Fruit fly (Drosophila melanogaster) whole organism, embryonic: Measurements from ENCODE around the gene CG13033.

Source experiments
- Abd-B ChIP-seq: fragments of 200-800 bp; sonication (Bioruptor generic); optimal IDR thresholded peaks from 2 replicates; lab custom pipeline; 2018; ENCODE audit warnings: missing biosample characterization, mild to moderate bottlenecking, missing genetic modification characterization, moderate library complexity
- B-H1 ChIP-seq: fragments of 200-800 bp; sonication (Bioruptor generic); IDR thresholded peaks from 3 replicates; pipeline ENCODE4 v1.3.6; 2022; ENCODE audit warnings: missing biosample characterization, missing genetic modification characterization
- Bgb ChIP-seq: fragments of 200-800 bp; sonication (Bioruptor generic); IDR thresholded peaks from 2 replicates; pipeline ENCODE4 v1.3.6; 2022; ENCODE audit warnings: missing biosample characterization, missing genetic modification characterization; ENCODE audit not compliant: partially characterized antibody
- CG10147 ChIP-seq: fragments of 200-800 bp; sonication (Bioruptor generic); optimal IDR thresholded peaks from 2 replicates; lab custom pipeline; 2019; ENCODE audit warnings: missing biosample characterization, mild to moderate bottlenecking, missing genetic modification characterization, moderate library complexity
- CG11696 ChIP-seq: fragments of 200-800 bp; sonication (Bioruptor generic); IDR thresholded peaks from 2 replicates; pipeline ENCODE4 v1.3.6; 2022; ENCODE audit warnings: missing biosample characterization, missing genetic modification characterization
- CG11723 ChIP-seq: fragments of 200-800 bp; sonication (Bioruptor generic); optimal IDR thresholded peaks from 2 replicates; lab custom pipeline; 2017; ENCODE audit warnings: missing biosample characterization, mild to moderate bottlenecking, missing genetic modification characterization
- CG1529 ChIP-seq: fragments of 200-800 bp; sonication (Bioruptor generic); optimal IDR thresholded peaks from 3 replicates; lab custom pipeline; 2018; ENCODE audit warnings: missing biosample characterization, missing genetic modification characterization
- CG1602 ChIP-seq: fragments of 200-800 bp; sonication (Bioruptor generic); optimal IDR thresholded peaks from 3 replicates; lab custom pipeline; 2016; ENCODE audit warnings: missing biosample characterization, missing genetic modification characterization
- CG1647 ChIP-seq: fragments of 200-800 bp; sonication (Bioruptor generic); optimal IDR thresholded peaks from 3 replicates; lab custom pipeline; 2016; ENCODE audit warnings: missing biosample characterization, missing genetic modification characterization
- CG16779 ChIP-seq: fragments of 200-800 bp; sonication (Bioruptor generic); IDR thresholded peaks from 2 replicates; pipeline ENCODE4 v1.3.6; 2022; ENCODE audit warnings: missing biosample characterization, missing genetic modification characterization
- CG17359 ChIP-seq: fragments of 200-800 bp; sonication (Bioruptor generic); optimal IDR thresholded peaks from 3 replicates; lab custom pipeline; 2018; ENCODE audit warnings: missing biosample characterization, mild to moderate bottlenecking, missing genetic modification characterization, moderate library complexity
- CG17802 ChIP-seq: fragments of 200-800 bp; sonication (Bioruptor generic); optimal IDR thresholded peaks from 2 replicates; lab custom pipeline; 2018; ENCODE audit warnings: missing biosample characterization, mild to moderate bottlenecking, missing genetic modification characterization, moderate library complexity
- CG18262 ChIP-seq: fragments of 200-800 bp; optimal IDR thresholded peaks from 3 replicates; lab custom pipeline; 2019; ENCODE audit warnings: missing biosample characterization, mild to moderate bottlenecking, missing genetic modification characterization, moderate library complexity
- CG5245 ChIP-seq: fragments of 200-800 bp; sonication (Bioruptor generic); optimal IDR thresholded peaks from 3 replicates; lab custom pipeline; 2016; ENCODE audit warnings: missing biosample characterization, missing genetic modification characterization
- CG6813 ChIP-seq: fragments of 200-800 bp; sonication (Bioruptor generic); optimal IDR thresholded peaks from 2 replicates; lab custom pipeline; 2017; ENCODE audit warnings: missing biosample characterization, missing genetic modification characterization, mild to moderate bottlenecking, moderate library complexity, missing genetic modification reagents
- CG7357 ChIP-seq: fragments of 200-800 bp; sonication (Bioruptor generic); IDR thresholded peaks from 3 replicates; pipeline ENCODE4 v1.3.6; 2022; ENCODE audit warnings: missing biosample characterization, missing genetic modification characterization
- CG7745 ChIP-seq: fragments of 200-800 bp; sonication (Bioruptor generic); optimal IDR thresholded peaks from 2 replicates; lab custom pipeline; 2018; ENCODE audit warnings: missing biosample characterization, mild to moderate bottlenecking, missing genetic modification characterization, moderate library complexity
- CG7839 ChIP-seq: fragments of 200-800 bp; sonication (Bioruptor generic); optimal IDR thresholded peaks from 3 replicates; lab custom pipeline; 2018; ENCODE audit warnings: missing biosample characterization, mild to moderate bottlenecking, missing genetic modification characterization, moderate library complexity
- CG7928 ChIP-seq: fragments of 200-800 bp; sonication (Bioruptor generic); optimal IDR thresholded peaks from 2 replicates; lab custom pipeline; 2017; ENCODE audit warnings: missing biosample characterization, mild to moderate bottlenecking, missing genetic modification characterization
- CG7963 ChIP-seq: fragments of 200-800 bp; sonication (Bioruptor generic); IDR thresholded peaks from 3 replicates; pipeline ENCODE4 v1.3.6; 2022; ENCODE audit warnings: missing biosample characterization, missing genetic modification characterization; ENCODE audit not compliant: partially characterized antibody
- CG8388 ChIP-seq: fragments of 200-800 bp; sonication (Bioruptor generic); optimal IDR thresholded peaks from 2 replicates; lab custom pipeline; 2019; ENCODE audit warnings: missing biosample characterization, mild to moderate bottlenecking, missing genetic modification characterization, moderate library complexity
- CHES-1-like ChIP-seq: fragments of 200-800 bp; sonication (Bioruptor generic); optimal IDR thresholded peaks from 2 replicates; lab custom pipeline; 2016; ENCODE audit warnings: missing biosample characterization, missing genetic modification characterization
- Camta ChIP-seq: fragments of 200-800 bp; sonication (Bioruptor generic); optimal IDR thresholded peaks from 2 replicates; lab custom pipeline; 2016; ENCODE audit warnings: missing biosample characterization, missing genetic modification characterization
- Ets97D ChIP-seq: fragments of 200-800 bp; sonication (Bioruptor generic); optimal IDR thresholded peaks from 3 replicates; lab custom pipeline; 2016; ENCODE audit warnings: missing biosample characterization, missing genetic modification characterization
- GATAe ChIP-seq: fragments of 200-800 bp; sonication (Bioruptor generic); conservative IDR thresholded peaks from 2 replicates; pipeline ENCODE4 v1.3.6; 2022; ENCODE audit warnings: missing biosample characterization, missing genetic modification characterization
- Hmr ChIP-seq: fragments of 200-800 bp; sonication (Bioruptor generic); optimal IDR thresholded peaks from 3 replicates; lab custom pipeline; 2017; ENCODE audit warnings: mild to moderate bottlenecking, missing biosample characterization, missing genetic modification reagents, missing genetic modification characterization
- Jarid2 ChIP-seq: fragments of 200-800 bp; sonication (Bioruptor generic); optimal IDR thresholded peaks from 3 replicates; lab custom pipeline; 2017; ENCODE audit warnings: mild to moderate bottlenecking, missing biosample characterization, missing genetic modification reagents, missing genetic modification characterization
- MBD-R2 ChIP-seq: fragments of 200-800 bp; sonication (Bioruptor generic); IDR thresholded peaks from 2 replicates; pipeline ENCODE4 v1.3.6; 2022; ENCODE audit warnings: missing biosample characterization, missing genetic modification characterization
- MTF-1 ChIP-seq: fragments of 200-800 bp; sonication (Bioruptor generic); optimal IDR thresholded peaks from 2 replicates; lab custom pipeline; 2018; ENCODE audit warnings: missing biosample characterization, mild to moderate bottlenecking, missing genetic modification characterization, borderline replicate concordance
- Med ChIP-seq: fragments of 200-800 bp; sonication (Bioruptor generic); peaks from one replicate; lab custom pipeline; 2016; ENCODE audit warnings: missing biosample characterization, missing genetic modification characterization, mild to moderate bottlenecking, inconsistent platforms, moderate library complexity
- NfI ChIP-seq: fragments of 200-800 bp; sonication (Bioruptor generic); optimal IDR thresholded peaks from 3 replicates; lab custom pipeline; 2018; ENCODE audit warnings: missing biosample characterization, mild to moderate bottlenecking, missing genetic modification characterization, moderate library complexity
- Sin3A ChIP-seq: fragments of >200 bp; optimal IDR thresholded peaks from 2 replicates; lab custom pipeline; 2018
- TFAM ChIP-seq: fragments of 200-800 bp; sonication (Bioruptor generic); optimal IDR thresholded peaks from 2 replicates; lab custom pipeline; 2017; ENCODE audit warnings: missing biosample characterization, missing genetic modification characterization, inconsistent platforms
- Xbp1 ChIP-seq: fragments of 200-800 bp; sonication (Bioruptor generic); optimal IDR thresholded peaks from 3 replicates; lab custom pipeline; 2016; ENCODE audit warnings: missing biosample characterization, mild to moderate bottlenecking, missing genetic modification characterization
- abd-A ChIP-seq: fragments of 200-800 bp; sonication (Bioruptor generic); optimal IDR thresholded peaks from 3 replicates; lab custom pipeline; 2019; ENCODE audit warnings: missing biosample characterization, mild to moderate bottlenecking, missing genetic modification characterization, moderate library complexity
- br ChIP-seq: fragments of >200 bp; optimal IDR thresholded peaks from 2 replicates; lab custom pipeline; 2017
- cad ChIP-seq: fragments of >200 bp; optimal IDR thresholded peaks from 2 replicates; lab custom pipeline; 2017; ENCODE audit warnings: missing biosample characterization, missing genetic modification characterization
- ci ChIP-seq: fragments of 200-800 bp; sonication (Bioruptor generic); IDR thresholded peaks from 3 replicates; pipeline ENCODE4 v1.3.6; 2022; ENCODE audit warnings: missing biosample characterization, missing genetic modification characterization
- disco-r ChIP-seq: fragments of 200-800 bp; sonication (Bioruptor generic); optimal IDR thresholded peaks from 2 replicates; lab custom pipeline; 2016; ENCODE audit warnings: missing biosample characterization, missing genetic modification characterization
- ewg ChIP-seq: fragments of 200-800 bp; sonication (Bioruptor generic); optimal IDR thresholded peaks from 3 replicates; lab custom pipeline; 2017; ENCODE audit warnings: mild to moderate bottlenecking, missing biosample characterization, missing genetic modification reagents, missing genetic modification characterization
- fd96Cb ChIP-seq: fragments of 200-800 bp; sonication (Bioruptor generic); optimal IDR thresholded peaks from 2 replicates; lab custom pipeline; 2018; ENCODE audit warnings: missing biosample characterization, mild to moderate bottlenecking, missing genetic modification characterization, moderate library complexity
- h ChIP-seq: fragments of >200 bp; optimal IDR thresholded peaks from 2 replicates; lab custom pipeline; 2017
- insv ChIP-seq, 2 experiments: fragments of 200-800 bp; sonication (Bioruptor generic); optimal IDR thresholded peaks; 3 replicates each; lab custom pipeline; 2016 to 2018; ENCODE audit warnings: missing biosample characterization in 2 of 2, missing genetic modification characterization in 2 of 2
- lbe ChIP-seq: fragments of 200-800 bp; sonication (Bioruptor generic); optimal IDR thresholded peaks from 2 replicates; lab custom pipeline; 2016; ENCODE audit warnings: missing biosample characterization, mild to moderate bottlenecking, missing genetic modification characterization
- lilli ChIP-seq: fragments of 200-800 bp; sonication (Bioruptor generic); optimal IDR thresholded peaks from 3 replicates; lab custom pipeline; 2016; ENCODE audit warnings: missing biosample characterization, missing genetic modification characterization
- onecut ChIP-seq: fragments of 200-800 bp; sonication (Bioruptor generic); IDR thresholded peaks from 2 replicates; pipeline ENCODE4 v1.3.6; 2022; ENCODE audit warnings: missing biosample characterization, missing genetic modification characterization
- ranshi ChIP-seq: fragments of 200-800 bp; sonication (Bioruptor generic); IDR thresholded peaks from 2 replicates; pipeline ENCODE4 v1.3.6; 2022; ENCODE audit warnings: missing biosample characterization, missing genetic modification characterization
- trh ChIP-seq: fragments of 200-800 bp; sonication (Bioruptor generic); optimal IDR thresholded peaks from 2 replicates; lab custom pipeline; 2016; ENCODE audit warnings: missing biosample characterization, missing genetic modification characterization
- twi ChIP-seq: fragments of 200-800 bp; optimal IDR thresholded peaks from 2 replicates; lab custom pipeline; 2019; ENCODE audit warnings: missing biosample characterization, mild to moderate bottlenecking, missing genetic modification characterization, moderate library complexity
- vnd ChIP-seq: fragments of 200-800 bp; sonication (Bioruptor generic); IDR thresholded peaks from 3 replicates; pipeline ENCODE4 v1.3.6; 2022; ENCODE audit warnings: missing biosample characterization, missing genetic modification characterization; ENCODE audit not compliant: partially characterized antibody

Gene CG13033

DNA sequence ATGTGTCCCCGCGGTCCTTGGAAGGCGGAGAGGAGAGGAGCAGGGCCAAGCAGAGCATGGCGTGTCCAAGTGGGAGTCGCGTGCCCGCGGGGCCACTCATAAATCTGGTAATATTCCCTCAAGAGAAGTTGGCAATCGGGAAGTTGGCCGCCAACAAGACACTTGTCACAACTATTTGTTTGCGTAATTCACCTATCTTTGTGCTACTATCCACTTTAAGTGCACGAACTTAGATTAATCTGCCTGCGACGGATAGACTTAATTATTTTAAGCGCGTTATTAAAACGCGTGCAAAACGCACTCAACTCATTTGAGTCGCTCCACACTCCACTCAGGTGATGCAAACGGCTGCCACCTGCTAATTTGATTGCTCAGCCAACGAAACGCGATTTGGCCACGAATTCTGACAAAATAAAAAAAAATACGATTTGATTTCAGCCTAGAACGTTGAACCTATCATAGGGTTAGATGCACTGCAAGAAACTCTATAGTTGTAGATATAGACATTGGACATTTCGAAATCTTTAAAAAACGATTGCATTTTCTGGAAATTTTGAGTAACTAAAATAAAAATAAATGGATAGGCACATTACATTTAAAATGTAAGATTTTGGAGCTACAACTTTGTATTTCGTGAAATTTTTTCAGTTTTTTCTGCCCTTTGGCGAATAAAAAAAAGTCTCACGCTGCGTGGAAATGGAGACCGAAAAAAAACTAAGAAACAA lies 25.7 kb upstream of the CG13033 start (continued):
- no peak for TF ChIP-seq CG6813 (GFP tag; lab: Kevin White, UChicago)
- TF ChIP-seq Abd-B (GFP tag; lab: Kevin White, UChicago), result peak; percentile 4
- peak; percentile 62 for TF ChIP-seq Hmr (GFP tag; lab: Kevin White, UChicago)
- no peak for TF ChIP-seq onecut
- peak; percentile 33 for TF ChIP-seq CG8388 (GFP tag; lab: Kevin White, UChicago)
- TF ChIP-seq Xbp1 (GFP tag; lab: Kevin White, UChicago), result peak; percentile 56
- no peak for TF ChIP-seq ewg (GFP tag; lab: Kevin White, UChicago)
- no peak for TF ChIP-seq trh (GFP tag; lab: Kevin White, UChicago)
- no peak for TF ChIP-seq CG7745 (tag; lab: Kevin White, UChicago)
- TF ChIP-seq Bgb (GFP tag; lab: Robert Waterston, UW), result no peak
- TF ChIP-seq NfI (GFP tag; lab: Kevin White, UChicago), result peak; percentile 42
- no peak; the same call in 1 of the 2 replicates for TF ChIP-seq MBD-R2 (GFP tag; lab: Robert Waterston, UW)
- no peak for TF ChIP-seq MTF-1 (GFP tag; lab: Kevin White, UChicago)
- TF ChIP-seq CG10147 (GFP tag; lab: Kevin White, UChicago), result peak; percentile 64
- TF ChIP-seq ranshi, result peak; percentile 56; the same call in 1 of the 2 replicates
- peak; percentile 60 for TF ChIP-seq lilli (GFP tag; lab: Kevin White, UChicago)
- TF ChIP-seq CG16779, result no peak
- TF ChIP-seq B-H1 (GFP tag; lab: Robert Waterston, UW), result no peak; the same call in 2 of the 3 replicates
- peak; percentile 36 for TF ChIP-seq CG1602 (GFP tag; lab: Kevin White, UChicago)
- TF ChIP-seq CG7357 (GFP tag; lab: Robert Waterston, UW), result peak; percentile 52; the same call in 2 of the 3 replicates
- TF ChIP-seq GATAe (GFP tag; lab: Robert Waterston, UW), result no peak
- TF ChIP-seq CG1529, result no peak
- peak; percentile 32 for TF ChIP-seq CHES-1-like
- TF ChIP-seq CG17359 (tag; lab: Kevin White, UChicago), result peak; percentile 28
- TF ChIP-seq ci (GFP tag; lab: Robert Waterston, UW), result 0 out of 3 replicates have a peak, but pooled peaks have one; percentile 21
- no peak for TF ChIP-seq abd-A (tag; lab: Kevin White, UChicago)
- no peak for TF ChIP-seq CG7963 (GFP tag; lab: Robert Waterston, UW)
- TF ChIP-seq disco-r (GFP tag; lab: Kevin White, UChicago), result no peak
- peak; percentile 79 for TF ChIP-seq Med (GFP tag; lab: Kevin White, UChicago)
- peak; percentile 17 for TF ChIP-seq Camta (GFP tag; lab: Kevin White, UChicago)
- no peak for TF ChIP-seq vnd (GFP tag; lab: Robert Waterston, UW)
- no peak for TF ChIP-seq Jarid2 (GFP tag; lab: Kevin White, UChicago)
- TF ChIP-seq insv (GFP tag; optimal IDR thresholded peaks at IDR 0.05; lab: Kevin White, UChicago), result no peak
- TF ChIP-seq fd96Cb (tag; lab: Kevin White, UChicago), result no peak
- no peak for TF ChIP-seq Ets97D (GFP tag; lab: Kevin White, UChicago)
- TF ChIP-seq CG5245, result no peak
- TF ChIP-seq CG7839 (tag; lab: Kevin White, UChicago), result peak; percentile 67
- TF ChIP-seq CG7928 (GFP tag; lab: Kevin White, UChicago), result no peak
- TF ChIP-seq twi (tag; lab: Kevin White, UChicago), result no peak
- TF ChIP-seq Sin3A, result no peak
- peak; percentile 59 for TF ChIP-seq CG18262 (tag; lab: Kevin White, UChicago)
- no peak for TF ChIP-seq lbe
- no peak for TF ChIP-seq CG17802 (tag; lab: Kevin White, UChicago)
- TF ChIP-seq br, result no peak
- peak; percentile 49 for TF ChIP-seq CG1647 (GFP tag; lab: Kevin White, UChicago)
- TF ChIP-seq CG11696 (GFP tag; lab: Robert Waterston, UW), result peak; percentile 22; the same call in 1 of the 2 replicates
- TF ChIP-seq CG11723, result no peak
- TF ChIP-seq TFAM (GFP tag; lab: Kevin White, UChicago), result no peak
- TF ChIP-seq h (lab: Kevin White, UChicago), result no peak
- no peak for TF ChIP-seq cad (GFP tag; lab: Kevin White, UChicago)
